Fruit fly (Drosophila melanogaster): ENCODE results near the gene CG13445.

CG13445 gene

DNA sequence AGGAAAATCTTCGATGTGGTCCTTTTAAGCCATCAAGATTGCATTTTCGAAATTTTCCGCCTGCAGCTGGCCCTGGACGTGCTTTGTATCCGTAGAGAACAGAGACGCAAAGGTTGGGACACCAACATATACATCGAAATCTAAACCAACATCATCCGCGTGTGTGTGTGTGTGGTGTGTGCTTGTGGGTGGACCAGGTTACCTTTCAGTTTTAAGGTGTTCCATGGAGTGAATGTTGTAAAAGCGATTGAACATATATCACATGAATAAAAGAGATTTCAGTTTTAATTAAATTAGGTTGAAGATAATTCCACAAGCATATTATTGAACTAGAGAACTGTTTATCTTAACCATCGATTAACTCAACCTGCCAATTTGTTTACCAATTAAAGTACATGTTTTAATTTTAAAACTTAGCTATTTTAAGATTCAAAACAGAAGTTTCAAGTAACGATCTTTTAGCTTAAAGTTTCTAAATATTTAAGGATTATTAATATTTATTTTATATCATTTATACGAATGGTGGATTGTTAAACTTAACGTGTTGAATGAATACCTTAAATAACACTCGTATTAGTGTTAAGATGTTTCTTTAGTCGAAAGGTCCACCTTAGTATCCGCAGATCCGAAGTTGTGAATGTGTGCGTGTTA, 17.8 kb downstream of the CG13445 start (continued):
- TF ChIP-seq row (GFP tag; IDR thresholded peaks at IDR 0.05) (peak; percentile 53; the same call in 2 of the 3 replicates), Xbp1 (GFP tag; optimal IDR thresholded peaks at IDR 0.05) (peak; percentile 66), CG13894 (tag; optimal IDR thresholded peaks at IDR 0.05) (peak; percentile 72), wek (GFP tag; optimal IDR thresholded peaks at IDR 0.05) (no peak), CG9797 (GFP tag; optimal IDR thresholded peaks at IDR 0.05) (no peak), CG7839 (tag; optimal IDR thresholded peaks at IDR 0.05) (peak; percentile 85), scrt (GFP tag; optimal IDR thresholded peaks at IDR 0.05) (peak; percentile 71), gfzf (GFP tag; optimal IDR thresholded peaks at IDR 0.05) (no peak), CG9727 (GFP tag; optimal IDR thresholded peaks at IDR 0.05) (peak; percentile 78), CG10462 (GFP tag; optimal IDR thresholded peaks at IDR 0.05) (no peak), sens (GFP tag) (peak; percentile 74), hkb (optimal IDR thresholded peaks at IDR 0.05) (no peak), hkb (GFP tag; IDR thresholded peaks at IDR 0.05) (peak; percentile 54), NC2α (GFP tag; optimal IDR thresholded peaks at IDR 0.05) (peak; percentile 35), chif (GFP tag; optimal IDR thresholded peaks at IDR 0.05) (peak; percentile 43 to 59), Max (GFP tag; optimal IDR thresholded peaks at IDR 0.05) (peak; percentile 57), MBD-R2 (GFP tag; IDR thresholded peaks at IDR 0.05) (peak; percentile 36; the same call in 1 of the 2 replicates), Fer1 (GFP tag; optimal IDR thresholded peaks at IDR 0.05) (peak; percentile 93), dati (GFP tag; IDR thresholded peaks at IDR 0.05) (no peak), CG1832 (GFP tag; optimal IDR thresholded peaks at IDR 0.05) (no peak), CG6791 (GFP tag; IDR thresholded peaks at IDR 0.05; ENCODE audit: partially characterized antibody) (no peak), CG10366 (GFP tag; IDR thresholded peaks at IDR 0.05) (peak; percentile 53; the same call in 1 of the 2 replicates), so (GFP tag; IDR thresholded peaks at IDR 0.05) (peak; percentile 29; the same call in 2 of the 3 replicates), CG1529 (GFP tag; optimal IDR thresholded peaks at IDR 0.05) (peak; percentile 41), cwo (GFP tag; optimal IDR thresholded peaks at IDR 0.05) (peak; percentile 90), vvl (GFP tag; IDR thresholded peaks at IDR 0.05) (peak; percentile 59), Dll (GFP tag; IDR thresholded peaks at IDR 0.05; ENCODE audit: partially characterized antibody) (0 out of 4 replicates have a peak, but pooled peaks have one; percentile 66), CG4360 (GFP tag; IDR thresholded peaks at IDR 0.05) (no peak), CG12104 (GFP tag; optimal IDR thresholded peaks at IDR 0.05) (peak; percentile 77), p53 (GFP tag; optimal IDR thresholded peaks at IDR 0.05) (peak; percentile 3), sqz (GFP tag; optimal IDR thresholded peaks at IDR 0.05) (peak; percentile 76), mirr (GFP tag; optimal IDR thresholded peaks at IDR 0.05) (peak; percentile 34), CG10321 (GFP tag; IDR thresholded peaks at IDR 0.05) (no peak), CG3163 (GFP tag; optimal IDR thresholded peaks at IDR 0.05) (no peak), Stat92E (GFP tag; optimal IDR thresholded peaks at IDR 0.05) (no peak), croc (GFP tag; conservative IDR thresholded peaks at IDR 0.05) (no peak), inv (GFP tag; IDR thresholded peaks at IDR 0.05; ENCODE audit: partially characterized antibody) (no peak), bsh (GFP tag; optimal IDR thresholded peaks at IDR 0.05) (peak; percentile 66 to 93), knrl (GFP tag; IDR thresholded peaks at IDR 0.05; ENCODE audit: partially characterized antibody) (no peak; the same call in 2 of the 3 replicates), lmd (GFP tag; IDR thresholded peaks at IDR 0.05) (peak; percentile 60; the same call in 1 of the 2 replicates), Six4 (GFP tag; optimal IDR thresholded peaks at IDR 0.05) (peak; percentile 41), en (GFP tag; optimal IDR thresholded peaks at IDR 0.05) (no peak), fd64A (GFP tag; optimal IDR thresholded peaks at IDR 0.05) (no peak), ro (GFP tag; IDR thresholded peaks at IDR 0.05) (no peak), CG17802 (tag; optimal IDR thresholded peaks at IDR 0.05) (peak; percentile 6), unc-4 (GFP tag; IDR thresholded peaks at IDR 0.05; ENCODE audit: partially characterized antibody) (0 out of 2 replicates have a peak, but pooled peaks have one; percentile 18), CG5180 (GFP tag; optimal IDR thresholded peaks at IDR 0.05) (peak; percentile 81), ab (GFP tag; optimal IDR thresholded peaks at IDR 0.05) (no peak), Spps (tag; optimal IDR thresholded peaks at IDR 0.05) (peak; percentile 29)
